Worm (Caenorhabditis elegans): ENCODE results near the gene Y32H12A.7.

- TF ChIP-seq arid-1 (GFP tag; conservative IDR thresholded peaks at IDR 0.05) (no peak), R02D3.7 (tag; optimal IDR thresholded peaks at IDR 0.05) (no peak), dve-1 (tag; optimal IDR thresholded peaks at IDR 0.05; ENCODE audit: insufficient read depth) (no peak)
These were observed 21.8 kb upstream of the Y32H12A.7 start for ce11 chrIII:5407060-5407459.

Measured in whole organism, L4 larva.